Worm (Caenorhabditis elegans): ENCODE results near the gene emb-1.

The emb-1 gene

ce11 chrIII:5140559-5140958, 32.7 kb upstream of the emb-1 start (continued):
- no peak for TF ChIP-seq hif-1 (tag; optimal IDR thresholded peaks at IDR 0.05)
- TF ChIP-seq mdl-1 (tag; optimal IDR thresholded peaks at IDR 0.05) = no peak
- no peak for TF ChIP-seq duxl-1 (tag; optimal IDR thresholded peaks at IDR 0.05; ENCODE audit: poor library complexity)
- TF ChIP-seq nhr-28 (tag; optimal IDR thresholded peaks at IDR 0.05) = peak; percentile 30
- no peak for TF ChIP-seq fkh-10 (GFP tag; optimal IDR thresholded peaks at IDR 0.05)
- TF ChIP-seq hlh-11 (tag; optimal IDR thresholded peaks at IDR 0.05) = peak; percentile 65
- TF ChIP-seq daf-8 (GFP tag; IDR thresholded peaks at IDR 0.05) = no peak
- TF ChIP-seq D1046.2 (GFP tag; IDR thresholded peaks at IDR 0.05) = no peak
- no peak for TF ChIP-seq F26F4.8 (GFP tag; conservative IDR thresholded peaks at IDR 0.05)
- TF ChIP-seq egl-27 (tag; optimal IDR thresholded peaks at IDR 0.05) = no peak
- TF ChIP-seq daf-16 (GFP tag; optimal IDR thresholded peaks at IDR 0.05) = peak in 1 of 2 experiments; percentile 80
- TF ChIP-seq daf-16 (tag; optimal IDR thresholded peaks at IDR 0.05) = peak; percentile 70
- TF ChIP-seq ZK546.5 (tag; optimal IDR thresholded peaks at IDR 0.05) = no peak
- TF ChIP-seq aha-1 (tag) = peak; percentile 89
- no peak for TF ChIP-seq nhr-41 (GFP tag; IDR thresholded peaks at IDR 0.05)
- no peak for TF ChIP-seq zfp-3 (GFP tag; conservative IDR thresholded peaks at IDR 0.05)
- no peak for TF ChIP-seq ceh-20 (GFP tag; IDR thresholded peaks at IDR 0.05)
- no peak for TF ChIP-seq mxl-2 (GFP tag; conservative IDR thresholded peaks at IDR 0.05)
- TF ChIP-seq mxl-3 (GFP tag; optimal IDR thresholded peaks at IDR 0.05) = peak; percentile 58
- TF ChIP-seq nhr-10 (tag; optimal IDR thresholded peaks at IDR 0.05) = no peak
- TF ChIP-seq dve-1 (tag; optimal IDR thresholded peaks at IDR 0.05; ENCODE audit: insufficient read depth) = no peak
- no peak for TF ChIP-seq saeg-2 (GFP tag; IDR thresholded peaks at IDR 0.05)
- TF ChIP-seq zfp-2 (tag; optimal IDR thresholded peaks at IDR 0.05) = no peak
- no peak for TF ChIP-seq cey-2 (tag; optimal IDR thresholded peaks at IDR 0.05; ENCODE audit: borderline replicate concordance, insufficient read depth)
- TF ChIP-seq hlh-30 (tag; optimal IDR thresholded peaks at IDR 0.05; ENCODE audit: insufficient read depth) = peak; percentile 25
- peak in 1 of 2 experiments; percentile 5 for TF ChIP-seq unc-62 (GFP tag; optimal IDR thresholded peaks at IDR 0.05 in 1 of 2)
- no peak for TF ChIP-seq unc-62 (tag; optimal IDR thresholded peaks at IDR 0.05)
- TF ChIP-seq vab-7 (GFP tag; IDR thresholded peaks at IDR 0.05) = no peak
- TF ChIP-seq mep-1 (tag; optimal IDR thresholded peaks at IDR 0.05) = no peak
- TF ChIP-seq F44E2.7 (GFP tag; IDR thresholded peaks at IDR 0.05) = no peak
- no peak for TF ChIP-seq nhr-25 (tag; optimal IDR thresholded peaks at IDR 0.05; ENCODE audit: borderline replicate concordance, insufficient read depth)
- no peak for TF ChIP-seq ceh-44 (GFP tag; IDR thresholded peaks at IDR 0.05)
- TF ChIP-seq php-3 (GFP tag; IDR thresholded peaks at IDR 0.05) = no peak
- TF ChIP-seq ceh-28 (tag; optimal IDR thresholded peaks at IDR 0.05) = no peak
- no peak for TF ChIP-seq nhr-6 (tag; optimal IDR thresholded peaks at IDR 0.05)
- no peak for TF ChIP-seq spr-3 (GFP tag; optimal IDR thresholded peaks at IDR 0.05)
- no peak for TF ChIP-seq nhr-102 (tag; optimal IDR thresholded peaks at IDR 0.05)
- TF ChIP-seq tra-1 (GFP tag; IDR thresholded peaks at IDR 0.05) = no peak
- TF ChIP-seq madf-5 (GFP tag; IDR thresholded peaks at IDR 0.05) = no peak
- TF ChIP-seq nhr-77 (tag; optimal IDR thresholded peaks at IDR 0.05) = no peak
- no peak for TF ChIP-seq nhr-111 (GFP tag; optimal IDR thresholded peaks at IDR 0.05)
- no peak for TF ChIP-seq daf-19 (GFP tag; conservative IDR thresholded peaks at IDR 0.05)
- TF ChIP-seq lir-3 (tag; optimal IDR thresholded peaks at IDR 0.05) = no peak
- no peak for TF ChIP-seq F49E8.2 (tag; optimal IDR thresholded peaks at IDR 0.05; ENCODE audit: borderline replicate concordance)
- TF ChIP-seq T26A8.4 (GFP tag; IDR thresholded peaks at IDR 0.05) = no peak
- TF ChIP-seq aly-2 (tag; optimal IDR thresholded peaks at IDR 0.05) = no peak
- TF ChIP-seq dpl-1 (GFP tag; optimal IDR thresholded peaks at IDR 0.05) = no peak
- no peak for TF ChIP-seq rbr-2 (tag; optimal IDR thresholded peaks at IDR 0.05)
- no peak for TF ChIP-seq T20F7.1 (GFP tag; optimal IDR thresholded peaks at IDR 0.05)
- TF ChIP-seq unc-130 (GFP tag; optimal IDR thresholded peaks at IDR 0.05) = no peak
- no peak for TF ChIP-seq madf-9 (GFP tag; conservative IDR thresholded peaks at IDR 0.05)
- TF ChIP-seq pqm-1 (tag; optimal IDR thresholded peaks at IDR 0.05) = no peak

Data from whole organism, L4 larva.